Fruit fly (Drosophila melanogaster) S2 (cell line): ENCODE results near the gene CG1582.

Experiments used
- CG8478 ChIP-seq: fragments of >200 bp; optimal IDR thresholded peaks from 2 replicates; lab custom pipeline; 2018
- CTCF ChIP-seq, 2 experiments: fragments of >200 bp; optimal IDR thresholded peaks; 2 replicates each; lab custom pipeline; 2018

DNA sequence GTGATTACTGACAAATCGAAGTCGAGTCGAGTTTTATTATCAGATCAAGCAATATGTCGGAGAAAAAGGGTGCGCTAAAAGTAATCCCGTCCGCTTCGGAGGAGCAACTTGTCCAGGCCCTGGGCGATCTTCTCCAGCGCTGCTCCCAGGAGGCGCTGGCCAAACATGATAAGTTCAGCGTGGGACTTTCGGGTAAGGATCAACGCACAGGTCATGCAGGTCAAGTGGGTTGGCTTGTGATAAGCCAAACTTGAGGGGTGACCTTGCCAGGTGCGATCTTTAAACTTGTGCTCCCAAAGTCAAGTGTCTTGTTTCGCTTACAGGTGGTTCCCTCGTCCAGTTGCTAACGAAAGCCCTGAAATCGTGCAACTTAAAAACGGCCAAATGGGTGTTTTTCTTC is 51.7 kb downstream of the CG1582 start:
- TF ChIP-seq CG8478 (no peak), CTCF (optimal IDR thresholded peaks at IDR 0.05; lab: Kevin White, UChicago) (no peak)
